Worm (Caenorhabditis elegans): ENCODE measurements around the gene K09D9.1.

- TF ChIP-seq klf-2 (GFP tag; conservative IDR thresholded peaks at IDR 0.05) (0 out of 2 replicates have a peak, but pooled peaks have one; percentile 48), ztf-29 (GFP tag; IDR thresholded peaks at IDR 0.05) (no peak), flt-1 (GFP tag; IDR thresholded peaks at IDR 0.05) (no peak)
Measured at ce11 chrV:4029627-4030026, 4.8 kb downstream of the K09D9.1 start.

Measured in whole organism, midembryonic.